Fruit fly (Drosophila melanogaster): ENCODE data around the gene PTPMT1.

PTPMT1 gene

dm6 chr3R:23722680-23723372 lies 35.3 kb upstream of the PTPMT1 start, which contains the start of gene CG10365 (continued):
- TF ChIP-seq Med (GFP tag) (peak; percentile 76), CG4820 (GFP tag; optimal IDR thresholded peaks at IDR 0.05) (peak; percentile 49), lmd (GFP tag; IDR thresholded peaks at IDR 0.05) (peak; percentile 85), YL-1 (GFP tag; optimal IDR thresholded peaks at IDR 0.05) (no peak), Dip3 (GFP tag; optimal IDR thresholded peaks at IDR 0.05) (no peak), CG7357 (GFP tag; IDR thresholded peaks at IDR 0.05) (peak; percentile 76), CG9876 (GFP tag; optimal IDR thresholded peaks at IDR 0.05) (no peak), Bgb (GFP tag; IDR thresholded peaks at IDR 0.05; ENCODE audit: partially characterized antibody) (no peak), CG12236 (GFP tag; optimal IDR thresholded peaks at IDR 0.05) (no peak), toy (GFP tag; IDR thresholded peaks at IDR 0.05) (no peak), Six4 (GFP tag; optimal IDR thresholded peaks at IDR 0.05) (peak; percentile 49), Mrtf (GFP tag; IDR thresholded peaks at IDR 0.05) (peak; percentile 20; the same call in 1 of the 3 replicates), lbe (GFP tag; optimal IDR thresholded peaks at IDR 0.05) (peak; percentile 3), CG1024 (GFP tag; IDR thresholded peaks at IDR 0.05) (peak; percentile 60), CG13424 (tag; optimal IDR thresholded peaks at IDR 0.05) (peak; percentile 92), MTF-1 (GFP tag; optimal IDR thresholded peaks at IDR 0.05; ENCODE audit: borderline replicate concordance) (peak; percentile 58), hkb (optimal IDR thresholded peaks at IDR 0.05) (no peak), hkb (GFP tag; IDR thresholded peaks at IDR 0.05) (peak; percentile 84), CG10654 (GFP tag; optimal IDR thresholded peaks at IDR 0.05) (peak; percentile 73), CG3065 (GFP tag; optimal IDR thresholded peaks at IDR 0.05) (peak; percentile 3), HmgD (GFP tag; optimal IDR thresholded peaks at IDR 0.05) (no peak), Sox100B (GFP tag; optimal IDR thresholded peaks at IDR 0.05) (peak; percentile 93), btn (GFP tag; optimal IDR thresholded peaks at IDR 0.05) (no peak), CG32532 (GFP tag; IDR thresholded peaks at IDR 0.05) (peak; percentile 91), CG4282 (GFP tag; optimal IDR thresholded peaks at IDR 0.05) (no peak), CG12104 (GFP tag; optimal IDR thresholded peaks at IDR 0.05) (peak; percentile 74), CG10209 (GFP tag; optimal IDR thresholded peaks at IDR 0.05) (peak; percentile 86), twi (tag; optimal IDR thresholded peaks at IDR 0.05) (no peak), pan (optimal IDR thresholded peaks at IDR 0.05) (no peak), pan (GFP tag; optimal IDR thresholded peaks at IDR 0.05 in 1 of 2, IDR thresholded peaks at IDR 0.05 in 1 of 2) (peak in 1 of 2 experiments; percentile 93), BEAF-32 (GFP tag; optimal IDR thresholded peaks at IDR 0.05) (no peak), Scr (GFP tag; IDR thresholded peaks at IDR 0.05; ENCODE audit: partially characterized antibody) (no peak), CG4404 (GFP tag; IDR thresholded peaks at IDR 0.05) (0 out of 2 replicates have a peak, but pooled peaks have one; percentile 34), Side (GFP tag; optimal IDR thresholded peaks at IDR 0.05) (no peak), Awh (GFP tag; IDR thresholded peaks at IDR 0.05) (peak; percentile 61; the same call in 1 of the 2 replicates), HmgZ (tag; optimal IDR thresholded peaks at IDR 0.05) (peak; percentile 80), sob (GFP tag; IDR thresholded peaks at IDR 0.05) (peak; percentile 80), chif (GFP tag; optimal IDR thresholded peaks at IDR 0.05) (peak in 1 of 2 experiments; percentile 14), ems (GFP tag; optimal IDR thresholded peaks at IDR 0.05) (no peak), CG4854 (GFP tag; optimal IDR thresholded peaks at IDR 0.05) (no peak), Nf-YA (GFP tag; IDR thresholded peaks at IDR 0.05) (peak; percentile 82), oc (tag; optimal IDR thresholded peaks at IDR 0.05) (peak; percentile 79), gfzf (GFP tag; optimal IDR thresholded peaks at IDR 0.05) (no peak), CG17328 (GFP tag; IDR thresholded peaks at IDR 0.05) (peak; percentile 85), CG10565 (GFP tag; optimal IDR thresholded peaks at IDR 0.05) (no peak), Chrac-16 (GFP tag; optimal IDR thresholded peaks at IDR 0.05) (peak; percentile 74), CG15269 (tag; optimal IDR thresholded peaks at IDR 0.05) (peak; percentile 95), amos (GFP tag; IDR thresholded peaks at IDR 0.05; ENCODE audit: partially characterized antibody) (no peak), pb (GFP tag; optimal IDR thresholded peaks at IDR 0.05) (no peak), CG7556 (GFP tag; optimal IDR thresholded peaks at IDR 0.05) (peak; percentile 96), E2f2 (GFP tag; IDR thresholded peaks at IDR 0.05) (peak; percentile 56; the same call in 1 of the 2 replicates)
